Worm (Caenorhabditis elegans): Measurements from ENCODE around the gene C05B5.5.

The C05B5.5 gene

DNA sequence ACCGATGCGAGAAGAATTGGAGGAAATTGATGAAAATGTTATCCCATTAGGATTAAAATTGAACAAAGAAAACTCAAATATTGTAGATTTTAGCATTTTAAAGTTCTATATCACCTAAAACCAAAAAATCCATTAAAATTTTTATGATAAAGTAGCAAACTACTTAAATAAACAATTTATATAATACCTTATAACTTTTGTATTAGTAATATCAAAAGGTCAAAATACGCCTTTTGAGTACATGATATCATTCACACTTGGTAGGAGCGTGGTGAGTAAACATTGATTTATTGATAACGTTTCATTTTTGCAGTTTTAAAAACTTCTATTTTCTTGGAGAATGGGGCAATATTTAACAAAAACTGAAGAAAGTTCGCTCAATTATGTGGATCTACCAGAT lies at the start of gene C05B5.5:
Gene C05B5.5, plus strand, starts transcription at position 301 of the 400 bp plus-strand sequence.
- TF ChIP-seq nhr-6 (tag; optimal IDR thresholded peaks at IDR 0.05) = peak; percentile 19
- no peak for TF ChIP-seq zip-11 (GFP tag; IDR thresholded peaks at IDR 0.05)
- no peak for TF ChIP-seq ceh-20 (GFP tag; IDR thresholded peaks at IDR 0.05)
- TF ChIP-seq spr-3 (GFP tag; optimal IDR thresholded peaks at IDR 0.05) = no peak
- TF ChIP-seq hif-1 (tag; optimal IDR thresholded peaks at IDR 0.05) = no peak
- no peak for TF ChIP-seq mdl-1 (tag; optimal IDR thresholded peaks at IDR 0.05)
- TF ChIP-seq daf-16 (GFP tag; optimal IDR thresholded peaks at IDR 0.05) = no peak
- TF ChIP-seq daf-16 (tag; optimal IDR thresholded peaks at IDR 0.05) = peak; percentile 32
- TF ChIP-seq ceh-32 (tag; optimal IDR thresholded peaks at IDR 0.05; ENCODE audit: poor library complexity) = no peak
- peak; percentile 7 for TF ChIP-seq pqm-1 (tag; optimal IDR thresholded peaks at IDR 0.05)
- no peak for TF ChIP-seq lin-39 (tag; optimal IDR thresholded peaks at IDR 0.05)

ce11 chrIII:9951864-9952263 lies 49.3 kb upstream of the C05B5.5 start, which contains the start of gene K03H1.11:
Gene K03H1.11 (minus strand): TSS chrIII:9951964.
- TF ChIP-seq ces-1 (GFP tag; optimal IDR thresholded peaks at IDR 0.05) (no peak), mdl-1 (tag; optimal IDR thresholded peaks at IDR 0.05) (no peak), cey-2 (tag; optimal IDR thresholded peaks at IDR 0.05; ENCODE audit: borderline replicate concordance, insufficient read depth) (no peak), mdt-29 (GFP tag; IDR thresholded peaks at IDR 0.05) (no peak), zfp-3 (GFP tag; conservative IDR thresholded peaks at IDR 0.05) (no peak), unc-62 (GFP tag; optimal IDR thresholded peaks at IDR 0.05 in 1 of 2) (peak in 1 of 2 experiments; percentile 31), unc-62 (tag; optimal IDR thresholded peaks at IDR 0.05) (no peak), ZK337.2 (GFP tag; IDR thresholded peaks at IDR 0.05) (no peak)

DNA sequence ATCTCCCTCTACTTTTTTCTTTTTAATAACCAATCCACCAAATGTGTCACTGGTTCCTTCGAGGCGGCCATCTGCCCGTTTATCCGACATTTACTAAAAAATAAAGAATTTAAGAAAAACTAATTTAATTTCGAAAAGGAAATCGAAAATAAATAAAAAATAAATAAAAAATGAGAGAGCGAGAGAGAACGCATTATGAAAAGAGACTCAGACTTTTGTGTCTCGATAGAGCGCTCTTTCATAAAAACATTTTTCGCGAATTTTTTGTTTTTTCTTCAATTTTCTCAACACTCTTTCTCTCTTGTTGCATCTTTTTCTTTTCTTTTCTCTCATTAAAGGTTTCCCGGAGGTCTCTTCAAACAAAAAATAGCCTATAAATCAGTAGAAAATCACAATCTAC lies 45.0 kb upstream of the C05B5.5 start, which contains the start of gene mog-1:
Gene mog-1, minus strand, starts transcription at position 93 of the 400 bp plus-strand sequence.
- peak; percentile 18 for TF ChIP-seq nhr-28 (tag; optimal IDR thresholded peaks at IDR 0.05)
- no peak for TF ChIP-seq madf-9 (GFP tag; conservative IDR thresholded peaks at IDR 0.05)
- peak; percentile 17 for TF ChIP-seq mes-2 (tag; optimal IDR thresholded peaks at IDR 0.05; ENCODE audit: poor library complexity, severe bottlenecking)
- TF ChIP-seq daf-16 (GFP tag; optimal IDR thresholded peaks at IDR 0.05) = no peak
- peak; percentile 19 for TF ChIP-seq daf-16 (tag; optimal IDR thresholded peaks at IDR 0.05)
- TF ChIP-seq lsy-2 (tag; optimal IDR thresholded peaks at IDR 0.05) = peak in 1 of 2 experiments; percentile 53
- TF ChIP-seq lin-38 (GFP tag; IDR thresholded peaks at IDR 0.05) = peak; percentile 44
- no peak for TF ChIP-seq aly-2 (tag; optimal IDR thresholded peaks at IDR 0.05)

- TF ChIP-seq daf-16 (GFP tag; optimal IDR thresholded peaks at IDR 0.05) (no peak), daf-16 (tag; optimal IDR thresholded peaks at IDR 0.05) (peak; percentile 49), zag-1 (tag; optimal IDR thresholded peaks at IDR 0.05) (no peak), Y5F2A.4 (GFP tag; optimal IDR thresholded peaks at IDR 0.05) (no peak), vab-7 (GFP tag; IDR thresholded peaks at IDR 0.05) (no peak), mxl-3 (GFP tag; optimal IDR thresholded peaks at IDR 0.05) (peak; percentile 58), F49E8.2 (tag; optimal IDR thresholded peaks at IDR 0.05; ENCODE audit: borderline replicate concordance) (no peak), unc-62 (GFP tag; optimal IDR thresholded peaks at IDR 0.05 in 1 of 2) (peak in 1 of 2 experiments; percentile 63), unc-62 (tag; optimal IDR thresholded peaks at IDR 0.05) (no peak), F26F4.8 (GFP tag; conservative IDR thresholded peaks at IDR 0.05) (no peak), madf-5 (GFP tag; IDR thresholded peaks at IDR 0.05) (no peak), ceh-82 (tag; optimal IDR thresholded peaks at IDR 0.05) (no peak), fos-1 (tag; optimal IDR thresholded peaks at IDR 0.05) (no peak), nhr-28 (tag; optimal IDR thresholded peaks at IDR 0.05) (peak; percentile 14), sdz-12 (GFP tag; optimal IDR thresholded peaks at IDR 0.05) (no peak), cey-2 (tag; optimal IDR thresholded peaks at IDR 0.05; ENCODE audit: borderline replicate concordance, insufficient read depth) (no peak), php-3 (GFP tag; IDR thresholded peaks at IDR 0.05) (no peak), nhr-237 (tag; optimal IDR thresholded peaks at IDR 0.05) (no peak), tag-97 (GFP tag; IDR thresholded peaks at IDR 0.05) (no peak), lir-3 (tag; optimal IDR thresholded peaks at IDR 0.05) (no peak), pqm-1 (tag; optimal IDR thresholded peaks at IDR 0.05) (peak; percentile 62), aha-1 (tag) (no peak), dpl-1 (GFP tag; optimal IDR thresholded peaks at IDR 0.05) (no peak), spr-1 (tag; optimal IDR thresholded peaks at IDR 0.05) (no peak), dve-1 (tag; optimal IDR thresholded peaks at IDR 0.05; ENCODE audit: insufficient read depth) (peak; percentile 31), daf-19 (GFP tag; conservative IDR thresholded peaks at IDR 0.05) (no peak), spr-3 (GFP tag; optimal IDR thresholded peaks at IDR 0.05) (no peak)
These were observed 44.3 kb upstream of the C05B5.5 start, which contains the start of gene alx-1 for ce11 chrIII:9956665-9957401. Gene alx-1 (plus strand): TSS chrIII:9957351.

Data from whole organism, L4 larva.